Fruit fly (Drosophila melanogaster) whole organism, embryonic: Measurements from ENCODE around the gene CG11858.

Experiments used
- Ada2b ChIP-seq: fragments of 200-800 bp; sonication (Bioruptor generic); IDR thresholded peaks from 2 replicates; pipeline ENCODE4 v1.3.6; 2022; ENCODE audit warnings: missing biosample characterization, missing genetic modification characterization
- Adf1 ChIP-seq: fragments of 200-800 bp; sonication (Bioruptor generic); IDR thresholded peaks from 2 replicates; pipeline ENCODE4 v1.3.6; 2022; ENCODE audit warnings: missing biosample characterization, missing genetic modification characterization
- Atf6 ChIP-seq: fragments of 200-800 bp; sonication (Bioruptor generic); IDR thresholded peaks from 2 replicates; pipeline ENCODE4 v1.3.6; 2022; ENCODE audit warnings: missing biosample characterization, missing genetic modification characterization
- Bteb2 ChIP-seq: fragments of 200-800 bp; sonication (Bioruptor generic); optimal IDR thresholded peaks from 2 replicates; lab custom pipeline; 2016; ENCODE audit warnings: missing biosample characterization, missing genetic modification characterization
- CG10431 ChIP-seq: fragments of 200-800 bp; sonication (Bioruptor generic); optimal IDR thresholded peaks from 3 replicates; lab custom pipeline; 2018; ENCODE audit warnings: missing biosample characterization, mild to moderate bottlenecking, missing genetic modification characterization
- CG12071 ChIP-seq: fragments of 200-800 bp; sonication (Bioruptor generic); optimal IDR thresholded peaks from 3 replicates; lab custom pipeline; 2018; ENCODE audit warnings: missing biosample characterization, mild to moderate bottlenecking, missing genetic modification characterization
- CG12942 ChIP-seq: fragments of 200-800 bp; sonication (Bioruptor generic); optimal IDR thresholded peaks from 3 replicates; lab custom pipeline; 2016; ENCODE audit warnings: missing biosample characterization, missing genetic modification characterization
- CG14667 ChIP-seq: fragments of 200-800 bp; sonication (Bioruptor generic); IDR thresholded peaks from 2 replicates; pipeline ENCODE4 v1.3.6; 2022; ENCODE audit warnings: missing biosample characterization, missing genetic modification characterization
- CG14965 ChIP-seq: fragments of 200-800 bp; sonication (Bioruptor generic); optimal IDR thresholded peaks from 2 replicates; lab custom pipeline; 2016; ENCODE audit warnings: missing biosample characterization, missing genetic modification characterization, borderline replicate concordance
- CG16815 ChIP-seq: fragments of 200-800 bp; sonication (Bioruptor generic); optimal IDR thresholded peaks from 3 replicates; lab custom pipeline; 2017; ENCODE audit warnings: missing biosample characterization, mild to moderate bottlenecking, missing genetic modification characterization
- CG18011 ChIP-seq: fragments of 200-800 bp; sonication (Bioruptor generic); optimal IDR thresholded peaks from 2 replicates; lab custom pipeline; 2017; ENCODE audit warnings: missing biosample characterization, missing genetic modification characterization, mild to moderate bottlenecking, moderate library complexity, missing genotype
- CG2678 ChIP-seq: fragments of 200-800 bp; sonication (Bioruptor generic); optimal IDR thresholded peaks from 3 replicates; lab custom pipeline; 2019; ENCODE audit warnings: missing biosample characterization, mild to moderate bottlenecking, missing genetic modification characterization, moderate library complexity
- CG30403 ChIP-seq: fragments of 200-800 bp; sonication (Bioruptor generic); optimal IDR thresholded peaks from 3 replicates; lab custom pipeline; 2016; ENCODE audit warnings: missing biosample characterization, missing genetic modification characterization
- CG33557 ChIP-seq: fragments of 200-800 bp; sonication (Bioruptor generic); optimal IDR thresholded peaks from 2 replicates; lab custom pipeline; 2019; ENCODE audit warnings: missing biosample characterization, mild to moderate bottlenecking, missing genetic modification characterization, moderate library complexity
- CG7745 ChIP-seq: fragments of 200-800 bp; sonication (Bioruptor generic); optimal IDR thresholded peaks from 2 replicates; lab custom pipeline; 2018; ENCODE audit warnings: missing biosample characterization, mild to moderate bottlenecking, missing genetic modification characterization, moderate library complexity
- CTCF ChIP-seq: fragments of 200-800 bp; sonication (Bioruptor generic); optimal IDR thresholded peaks from 2 replicates; lab custom pipeline; 2017; ENCODE audit warnings: missing biosample characterization, mild to moderate bottlenecking, missing genetic modification characterization, moderate library complexity
- Dfd ChIP-seq, 2 experiments: fragments of >200 bp; optimal IDR thresholded peaks; 2 replicates each; lab custom pipeline; 2017; ENCODE audit warnings: missing biosample characterization in 2 of 2, missing genetic modification characterization in 2 of 2
- Doc2 ChIP-seq: fragments of 200-800 bp; sonication (Bioruptor generic); IDR thresholded peaks from 2 replicates; pipeline ENCODE4 v1.3.6; 2022; ENCODE audit warnings: missing biosample characterization, missing genetic modification characterization
- Eip74EF ChIP-seq, 2 experiments: fragments of 200-800 bp in 1 of 2; fragments of >200 bp in 1 of 2; sonication (Bioruptor generic) in 1 of 2; optimal IDR thresholded peaks; 2 replicates each; lab custom pipeline; 2017 to 2019; ENCODE audit warnings: missing biosample characterization in 2 of 2, missing genetic modification characterization in 2 of 2, mild to moderate bottlenecking in 1 of 2, moderate library complexity in 1 of 2
- H2.0 ChIP-seq: fragments of 200-800 bp; sonication (Bioruptor generic); IDR thresholded peaks from 2 replicates; pipeline ENCODE4 v1.3.6; 2022; ENCODE audit warnings: missing biosample characterization, missing genetic modification characterization
- Hr3 ChIP-seq: fragments of 200-800 bp; sonication (Bioruptor generic); optimal IDR thresholded peaks from 3 replicates; lab custom pipeline; 2016; ENCODE audit warnings: missing biosample characterization, missing genetic modification characterization
- Kr ChIP-seq: fragments of 200-800 bp; sonication (Bioruptor generic); optimal IDR thresholded peaks from 2 replicates; lab custom pipeline; 2017; ENCODE audit warnings: missing biosample characterization, mild to moderate bottlenecking, missing genetic modification characterization
- YL-1 ChIP-seq: fragments of 200-800 bp; sonication (Bioruptor generic); optimal IDR thresholded peaks from 3 replicates; lab custom pipeline; 2017; ENCODE audit warnings: missing biosample characterization, mild to moderate bottlenecking, missing genetic modification characterization
- ab ChIP-seq: fragments of 200-800 bp; sonication (Bioruptor generic); optimal IDR thresholded peaks from 2 replicates; lab custom pipeline; 2016; ENCODE audit warnings: missing biosample characterization, missing genetic modification characterization
- btn ChIP-seq: fragments of 200-800 bp; sonication (Bioruptor generic); optimal IDR thresholded peaks from 2 replicates; lab custom pipeline; 2016; ENCODE audit warnings: missing biosample characterization, missing genetic modification characterization
- caup ChIP-seq: fragments of 200-800 bp; sonication (Bioruptor generic); optimal IDR thresholded peaks from 3 replicates; lab custom pipeline; 2017; ENCODE audit warnings: missing biosample characterization, mild to moderate bottlenecking, missing genetic modification characterization, moderate library complexity; ENCODE audit not compliant: severe bottlenecking
- chinmo ChIP-seq: fragments of 200-800 bp; sonication (Bioruptor generic); IDR thresholded peaks from 4 replicates; pipeline ENCODE4 v1.3.6; 2022; ENCODE audit warnings: missing biosample characterization, missing genetic modification characterization; ENCODE audit not compliant: partially characterized antibody
- cwo ChIP-seq: fragments of 200-800 bp; sonication (Bioruptor generic); optimal IDR thresholded peaks from 3 replicates; lab custom pipeline; 2017; ENCODE audit warnings: missing biosample characterization, missing genetic modification characterization, mild to moderate bottlenecking, moderate library complexity, missing genetic modification reagents
- emc ChIP-seq: fragments of 200-800 bp; sonication (Bioruptor generic); optimal IDR thresholded peaks from 2 replicates; lab custom pipeline; 2016; ENCODE audit warnings: missing biosample characterization, missing genetic modification characterization
- gem ChIP-seq: fragments of 200-800 bp; sonication (Bioruptor generic); optimal IDR thresholded peaks from 2 replicates; lab custom pipeline; 2019; ENCODE audit warnings: missing biosample characterization, mild to moderate bottlenecking, missing genetic modification characterization, moderate library complexity
- jumu ChIP-seq: fragments of 200-800 bp; sonication (Bioruptor generic); optimal IDR thresholded peaks from 3 replicates; lab custom pipeline; 2016; ENCODE audit warnings: missing biosample characterization, missing genetic modification characterization
- nom ChIP-seq: fragments of 200-800 bp; sonication (Bioruptor generic); optimal IDR thresholded peaks from 2 replicates; lab custom pipeline; 2017; ENCODE audit warnings: missing biosample characterization, missing genetic modification characterization, mild to moderate bottlenecking, moderate library complexity, missing genetic modification reagents
- so ChIP-seq: fragments of 200-800 bp; sonication (Bioruptor generic); IDR thresholded peaks from 3 replicates; pipeline ENCODE4 v1.3.6; 2022; ENCODE audit warnings: missing biosample characterization, missing genetic modification characterization
- sob ChIP-seq: fragments of 200-800 bp; sonication (Bioruptor generic); IDR thresholded peaks from 2 replicates; pipeline ENCODE4 v1.3.6; 2022; ENCODE audit warnings: missing biosample characterization, missing genetic modification characterization
- sug ChIP-seq: fragments of 200-800 bp; optimal IDR thresholded peaks from 2 replicates; lab custom pipeline; 2019; ENCODE audit warnings: missing biosample characterization, mild to moderate bottlenecking, missing genetic modification characterization, moderate library complexity
- unpg ChIP-seq: fragments of 200-800 bp; sonication (Bioruptor generic); optimal IDR thresholded peaks from 3 replicates; lab custom pipeline; 2018; ENCODE audit warnings: missing biosample characterization, mild to moderate bottlenecking, missing genetic modification characterization, moderate library complexity

Gene CG11858

DNA sequence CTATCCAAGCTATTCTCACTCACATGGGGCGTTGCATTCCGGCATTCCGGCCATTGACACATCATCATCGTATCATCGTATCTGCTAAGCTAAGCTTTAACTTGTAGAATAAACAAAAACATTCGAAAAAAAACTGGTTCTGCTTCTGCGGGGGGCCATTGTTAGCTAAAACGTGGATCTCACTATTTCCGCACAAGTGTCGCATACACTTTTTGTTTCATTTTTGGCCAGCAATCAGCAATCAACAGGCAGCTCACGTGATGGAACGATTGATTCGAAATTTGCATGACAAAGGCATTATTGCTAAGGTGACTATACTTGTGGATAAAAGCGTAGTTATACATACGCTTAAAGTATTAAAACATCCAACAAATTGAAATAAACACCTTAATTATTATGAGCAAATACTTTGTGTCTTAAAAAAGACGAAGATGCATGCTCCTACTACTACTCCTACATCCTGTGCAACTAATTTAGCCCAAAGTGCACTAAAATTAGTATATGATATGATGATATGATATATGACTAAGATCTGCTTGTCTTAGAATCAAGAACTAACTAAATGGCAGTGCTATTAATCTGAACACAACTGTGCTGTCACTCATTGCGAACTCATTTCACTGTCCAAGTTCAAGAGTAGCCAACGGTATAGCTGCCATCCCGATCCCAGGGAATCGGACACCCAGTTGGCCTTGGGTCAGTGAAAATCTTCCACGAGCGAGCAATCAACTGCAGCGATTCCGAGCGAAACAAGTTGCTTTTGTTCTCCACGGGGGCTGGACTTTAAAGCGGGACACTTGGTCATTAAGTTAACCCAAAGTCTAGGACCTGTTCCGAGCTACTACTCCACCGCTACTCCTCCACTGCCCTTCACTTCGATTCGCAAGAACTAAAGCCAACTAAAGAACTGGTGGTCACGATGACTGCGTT lies 23.5 kb upstream of the CG11858 start:
- TF ChIP-seq Eip74EF (GFP tag; optimal IDR thresholded peaks at IDR 0.05; lab: Kevin White, UChicago) (peak in 1 of 2 experiments; percentile 10), chinmo (0 out of 4 replicates have a peak, but pooled peaks have one; percentile 44), sug (tag; lab: Kevin White, UChicago) (peak; percentile 84), CTCF (no peak), so (no peak), CG12942 (no peak), nom (GFP tag; lab: Kevin White, UChicago) (peak; percentile 46), unpg (GFP tag; lab: Kevin White, UChicago) (no peak), CG30403 (GFP tag; lab: Kevin White, UChicago) (no peak), Atf6 (GFP tag; lab: Robert Waterston, UW) (0 out of 2 replicates have a peak, but pooled peaks have one; percentile 11), cwo (GFP tag; lab: Kevin White, UChicago) (peak; percentile 64), CG12071 (GFP tag; lab: Kevin White, UChicago) (no peak)

DNA sequence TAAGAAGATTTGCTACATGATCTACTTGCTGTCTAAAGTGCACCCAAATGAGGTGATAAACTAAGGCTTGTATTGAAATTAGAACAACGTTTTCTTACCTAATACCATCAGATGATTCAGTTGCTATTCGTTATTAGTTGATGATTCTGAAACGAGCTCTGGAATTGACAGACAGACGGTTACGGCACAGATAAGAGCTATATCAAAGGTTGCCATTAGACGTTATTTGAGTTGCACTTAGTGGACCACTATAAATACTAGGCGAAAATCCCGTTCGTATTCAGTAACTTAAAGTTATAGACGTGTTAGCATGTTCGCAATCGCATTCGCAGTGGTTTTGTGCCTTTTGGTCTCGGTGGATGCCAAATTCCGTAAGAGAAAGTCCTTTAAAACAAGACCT lies 22.7 kb upstream of the CG11858 start, which contains the start of gene to:
to (plus strand) TSS at position 301 of the 400 bp plus-strand sequence.
- TF ChIP-seq Ada2b (no peak), Bteb2 (GFP tag; lab: Kevin White, UChicago) (no peak), CG10431 (no peak), CG18011 (GFP tag; lab: Kevin White, UChicago) (no peak), btn (GFP tag; lab: Kevin White, UChicago) (no peak), YL-1 (no peak), Kr (no peak), CG14965 (GFP tag; lab: Kevin White, UChicago) (no peak), CG14667 (no peak), Doc2 (no peak), emc (no peak), CG16815 (no peak), cwo (GFP tag; lab: Kevin White, UChicago) (no peak), CG2678 (tag; lab: Kevin White, UChicago) (no peak), ab (no peak), H2.0 (GFP tag; lab: Robert Waterston, UW) (no peak), Dfd (GFP tag; optimal IDR thresholded peaks at IDR 0.05; lab: Kevin White, UChicago) (no peak)

DNA sequence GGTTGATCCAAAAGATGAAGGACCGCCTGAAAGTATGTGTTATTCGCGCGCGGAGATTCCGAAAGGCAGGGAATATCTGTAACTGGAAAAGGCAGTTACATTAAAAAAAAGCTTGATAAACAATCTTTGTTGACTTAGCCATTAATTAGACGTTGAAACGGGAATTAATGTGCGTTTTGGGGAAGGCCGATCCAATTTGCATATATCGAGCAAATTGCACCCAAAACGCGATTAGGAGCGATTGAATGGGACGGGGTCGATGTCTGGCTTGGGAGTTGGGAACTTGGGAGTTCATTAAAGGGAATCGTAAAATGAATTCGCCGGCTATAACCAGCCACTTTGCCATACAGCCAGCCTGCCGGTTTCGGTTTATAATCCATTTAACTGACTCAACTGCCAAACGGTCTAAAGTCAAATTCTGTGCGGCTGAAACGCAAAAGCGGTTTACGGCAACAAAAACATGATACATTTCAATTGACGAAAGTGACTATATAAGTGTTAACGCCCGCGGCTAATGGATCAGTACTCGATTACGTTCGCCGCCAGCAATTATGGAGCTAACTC lies 21.0 kb upstream of the CG11858 start, which contains the start of gene CG11854:
CG11854 (plus strand) TSS at position 514 of the 564 bp plus-strand sequence.
- TF ChIP-seq CG7745 (tag; lab: Kevin White, UChicago) = no peak
- no peak for TF ChIP-seq Adf1 (GFP tag; lab: Robert Waterston, UW)
- no peak for TF ChIP-seq sob
- no peak for TF ChIP-seq caup (GFP tag; lab: Kevin White, UChicago)
- no peak for TF ChIP-seq CG33557 (GFP tag; lab: Kevin White, UChicago)
- no peak for TF ChIP-seq Hr3
- no peak for TF ChIP-seq nom (GFP tag; lab: Kevin White, UChicago)
- TF ChIP-seq jumu (GFP tag; lab: Kevin White, UChicago) = no peak
- TF ChIP-seq gem = no peak
